Fruit fly (Drosophila melanogaster): ENCODE results near the gene Cpr72Ea.

Cpr72Ea gene

DNA sequence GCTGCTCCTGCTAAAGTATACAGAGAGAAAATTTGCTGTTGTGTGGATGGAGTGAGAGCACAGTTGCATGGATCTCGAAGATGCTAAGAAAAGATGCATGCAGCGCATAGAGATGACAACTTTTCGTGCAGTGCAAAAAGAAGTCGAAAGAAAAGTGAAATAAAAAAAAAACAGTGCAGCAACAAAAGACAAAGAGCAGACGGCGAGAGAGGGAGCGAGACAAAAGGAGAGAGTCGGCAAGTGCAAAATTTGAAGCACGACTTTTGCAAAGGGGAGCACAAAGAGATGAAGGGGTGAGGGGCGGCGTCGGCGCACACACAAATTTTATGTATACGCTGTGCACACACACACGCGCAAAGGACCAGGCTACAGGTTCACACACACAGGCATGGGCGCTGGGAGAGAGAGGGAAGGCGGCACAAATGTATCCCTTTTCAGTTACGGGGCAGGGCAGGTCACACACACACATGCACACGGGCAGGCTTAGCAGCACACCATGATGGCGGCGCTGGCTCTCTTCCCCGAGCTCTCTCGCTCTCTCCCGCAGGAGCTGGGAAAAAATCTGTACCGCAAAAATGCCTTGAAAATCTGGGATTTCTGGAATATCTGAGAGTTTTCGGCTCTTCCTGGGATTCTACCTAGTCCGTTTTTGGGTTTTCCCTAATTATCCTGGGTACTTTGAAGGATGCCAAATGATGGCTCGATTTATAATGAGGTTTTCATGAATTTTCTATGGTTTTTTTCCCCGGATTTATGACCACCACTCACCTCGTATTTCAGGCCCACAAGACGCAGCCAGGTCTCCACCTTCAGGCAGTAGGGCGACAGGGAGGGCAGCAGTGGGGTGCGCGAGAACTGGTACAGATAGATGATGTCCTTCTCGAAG, 48.1 kb downstream of the Cpr72Ea start (continued):
- no peak for TF ChIP-seq eve (GFP tag; optimal IDR thresholded peaks at IDR 0.05)
- no peak for TF ChIP-seq her (GFP tag; optimal IDR thresholded peaks at IDR 0.05)
- TF ChIP-seq dmrt99B (tag; optimal IDR thresholded peaks at IDR 0.05) = no peak
- no peak for TF ChIP-seq Lim3 (GFP tag; IDR thresholded peaks at IDR 0.05)
- TF ChIP-seq BEAF-32 (GFP tag; optimal IDR thresholded peaks at IDR 0.05) = no peak
- TF ChIP-seq exex (tag; optimal IDR thresholded peaks at IDR 0.05) = no peak
- TF ChIP-seq Opbp (GFP tag; IDR thresholded peaks at IDR 0.05; ENCODE audit: partially characterized antibody) = 0 out of 3 replicates have a peak, but pooled peaks have one; percentile 34
- no peak for TF ChIP-seq CG15601 (tag; optimal IDR thresholded peaks at IDR 0.05)
- peak; percentile 66 for TF ChIP-seq twi (tag; optimal IDR thresholded peaks at IDR 0.05)
- no peak for TF ChIP-seq CG17912 (GFP tag; optimal IDR thresholded peaks at IDR 0.05)
- TF ChIP-seq CG8290 (GFP tag; optimal IDR thresholded peaks at IDR 0.05) = no peak
- TF ChIP-seq CG8290 (tag; optimal IDR thresholded peaks at IDR 0.05) = no peak
- TF ChIP-seq CG12659 (GFP tag; optimal IDR thresholded peaks at IDR 0.05) = no peak
- peak; percentile 69 for TF ChIP-seq D (optimal IDR thresholded peaks at IDR 0.05)
- TF ChIP-seq D (GFP tag; optimal IDR thresholded peaks at IDR 0.05) = no peak
- TF ChIP-seq wor (GFP tag; IDR thresholded peaks at IDR 0.05) = no peak
- TF ChIP-seq Deaf1 (tag; optimal IDR thresholded peaks at IDR 0.05) = peak; percentile 36
- no peak for TF ChIP-seq Sry-δ (GFP tag; optimal IDR thresholded peaks at IDR 0.05)
- TF ChIP-seq Hr3 (GFP tag; optimal IDR thresholded peaks at IDR 0.05) = no peak
- TF ChIP-seq chm (GFP tag; IDR thresholded peaks at IDR 0.05) = peak; percentile 10; the same call in 1 of the 2 replicates
- TF ChIP-seq zen (tag; optimal IDR thresholded peaks at IDR 0.05) = peak; percentile 78
- TF ChIP-seq CG12744 (GFP tag; optimal IDR thresholded peaks at IDR 0.05) = no peak
- TF ChIP-seq bsh (GFP tag; optimal IDR thresholded peaks at IDR 0.05) = peak in 1 of 2 experiments; percentile 75
- no peak for TF ChIP-seq E2f2 (GFP tag; IDR thresholded peaks at IDR 0.05)
- TF ChIP-seq cwo (GFP tag; optimal IDR thresholded peaks at IDR 0.05) = no peak
- TF ChIP-seq CG3163 (GFP tag; optimal IDR thresholded peaks at IDR 0.05) = no peak
- no peak for TF ChIP-seq Ssrp (tag; optimal IDR thresholded peaks at IDR 0.05)
- TF ChIP-seq otp (GFP tag; IDR thresholded peaks at IDR 0.05) = no peak
- no peak for TF ChIP-seq CG13123 (GFP tag; optimal IDR thresholded peaks at IDR 0.05)
- TF ChIP-seq row (GFP tag; IDR thresholded peaks at IDR 0.05) = peak; percentile 16; the same call in 1 of the 3 replicates
- peak; percentile 82 for TF ChIP-seq Drgx (GFP tag; IDR thresholded peaks at IDR 0.05)
- peak; percentile 31 for TF ChIP-seq sqz (GFP tag; optimal IDR thresholded peaks at IDR 0.05)
- TF ChIP-seq CG10654 (GFP tag; optimal IDR thresholded peaks at IDR 0.05) = no peak
- no peak for TF ChIP-seq tap (tag; optimal IDR thresholded peaks at IDR 0.05)
- TF ChIP-seq hkb (optimal IDR thresholded peaks at IDR 0.05) = no peak
- no peak for TF ChIP-seq hkb (GFP tag; IDR thresholded peaks at IDR 0.05)
- no peak for TF ChIP-seq croc (GFP tag; conservative IDR thresholded peaks at IDR 0.05)
- TF ChIP-seq CG2889 (GFP tag; IDR thresholded peaks at IDR 0.05) = no peak
- TF ChIP-seq cad (GFP tag; optimal IDR thresholded peaks at IDR 0.05) = peak; percentile 63
- no peak for TF ChIP-seq CG2875 (GFP tag; optimal IDR thresholded peaks at IDR 0.05)
- no peak for TF ChIP-seq CG17802 (tag; optimal IDR thresholded peaks at IDR 0.05)
- TF ChIP-seq tin (GFP tag; optimal IDR thresholded peaks at IDR 0.05) = no peak
- no peak for TF ChIP-seq Abd-B (GFP tag; optimal IDR thresholded peaks at IDR 0.05)
- no peak for TF ChIP-seq sna (GFP tag; IDR thresholded peaks at IDR 0.05; ENCODE audit: partially characterized antibody)
- no peak for TF ChIP-seq CG3281 (GFP tag; optimal IDR thresholded peaks at IDR 0.05)
- TF ChIP-seq corto (GFP tag; optimal IDR thresholded peaks at IDR 0.05) = peak; percentile 65
- TF ChIP-seq oc (tag; optimal IDR thresholded peaks at IDR 0.05) = no peak
- TF ChIP-seq CG17361 (GFP tag; IDR thresholded peaks at IDR 0.05) = no peak
- peak; percentile 63 for TF ChIP-seq scrt (GFP tag; optimal IDR thresholded peaks at IDR 0.05)
- TF ChIP-seq Adf1 (GFP tag; IDR thresholded peaks at IDR 0.05) = peak; percentile 32; the same call in 1 of the 2 replicates
